Worm (Caenorhabditis elegans): Measurements from ENCODE around the gene tofu-1.
"Not testable (repeated sequence)": the region's sequence is repeated elsewhere in the genome, so short reads cannot be mapped to it uniquely, and the experiment has no call there.

DNA sequence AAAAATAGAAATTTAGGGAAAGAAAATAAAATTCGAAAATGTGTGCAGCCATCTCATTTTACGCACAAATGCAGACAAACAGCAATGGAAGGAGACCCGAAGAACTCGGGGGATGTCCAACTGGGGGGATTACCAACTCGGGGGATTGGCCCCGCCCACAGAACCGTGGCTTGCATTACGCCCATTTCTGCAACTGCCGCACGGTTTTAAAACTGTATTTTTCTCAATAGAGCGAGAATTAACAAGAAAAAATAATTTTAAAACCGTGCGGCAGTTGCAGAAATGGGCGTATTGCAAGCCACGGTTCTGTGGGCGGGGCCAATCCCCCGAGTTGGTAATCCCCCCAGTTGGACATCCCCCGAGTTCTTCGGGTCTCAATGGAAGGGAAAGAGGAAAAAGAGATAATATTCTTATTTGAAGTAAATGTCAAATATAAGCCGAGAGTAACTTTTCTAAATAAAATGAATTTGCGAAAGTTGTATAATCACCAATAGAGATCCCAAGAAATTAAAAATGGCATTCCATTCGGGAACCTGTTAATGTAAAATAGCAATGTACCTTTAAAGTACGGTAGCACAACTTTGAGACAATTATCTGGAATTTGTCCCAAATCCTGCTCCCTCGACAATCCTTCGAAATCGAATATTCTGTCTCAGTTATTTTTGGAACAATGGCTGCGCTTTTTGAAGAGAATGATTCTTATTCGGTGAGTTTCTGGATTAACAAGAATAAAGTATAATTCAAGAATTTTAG lies at the start of gene tofu-1, which contains the start of gene ruvb-1:
- TF ChIP-seq ztf-29 (GFP tag; IDR thresholded peaks at IDR 0.05); cog-1 (tag; optimal IDR thresholded peaks at IDR 0.05); tab-1 (GFP tag; IDR thresholded peaks at IDR 0.05); T22C8.4 (GFP tag; IDR thresholded peaks at IDR 0.05); med-1 (GFP tag; optimal IDR thresholded peaks at IDR 0.05; ENCODE audit: insufficient read depth): not testable (repeated sequence)
- TF ChIP-seq flt-1 (GFP tag; IDR thresholded peaks at IDR 0.05) (peak; percentile 76), ztf-23 (GFP tag; IDR thresholded peaks at IDR 0.05) (peak; percentile 68; the same call in 1 of the 2 replicates), klf-2 (GFP tag; conservative IDR thresholded peaks at IDR 0.05) (0 out of 2 replicates have a peak, but pooled peaks have one; percentile 23), ref-1 (GFP tag; conservative IDR thresholded peaks at IDR 0.05) (peak; percentile 55; the same call in 1 of the 2 replicates)
